Worm (Caenorhabditis elegans): ENCODE results near the gene cyk-1.
A peak's percentile ranks its signal among the peaks of the same experiment; 100 is the strongest.

The cyk-1 gene

DNA sequence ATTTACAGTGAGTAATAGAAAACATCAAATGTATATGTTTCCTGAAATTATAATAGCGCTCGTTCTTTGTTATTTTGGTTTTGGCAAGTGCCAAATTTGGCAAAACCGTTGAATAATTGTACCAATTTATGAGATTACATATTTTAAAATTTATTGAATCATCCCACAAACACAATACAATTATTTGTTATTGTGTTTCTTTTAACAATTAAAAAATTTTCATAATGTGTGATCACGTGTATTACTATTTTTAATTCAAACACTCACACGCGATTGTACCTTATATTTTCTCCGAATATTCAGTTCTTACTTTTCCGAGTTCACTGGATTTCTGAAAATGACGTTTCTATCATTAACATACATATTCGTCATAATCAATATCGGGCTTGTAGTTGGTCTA lies 27.2 kb upstream of the cyk-1 start, which contains the start of gene R01H2.2:
Gene R01H2.2, plus strand, starts transcription at position 301 of the 400 bp plus-strand sequence.
- TF ChIP-seq jun-1 (tag; optimal IDR thresholded peaks at IDR 0.05) (no peak), nhr-77 (tag; optimal IDR thresholded peaks at IDR 0.05) (no peak)

DNA sequence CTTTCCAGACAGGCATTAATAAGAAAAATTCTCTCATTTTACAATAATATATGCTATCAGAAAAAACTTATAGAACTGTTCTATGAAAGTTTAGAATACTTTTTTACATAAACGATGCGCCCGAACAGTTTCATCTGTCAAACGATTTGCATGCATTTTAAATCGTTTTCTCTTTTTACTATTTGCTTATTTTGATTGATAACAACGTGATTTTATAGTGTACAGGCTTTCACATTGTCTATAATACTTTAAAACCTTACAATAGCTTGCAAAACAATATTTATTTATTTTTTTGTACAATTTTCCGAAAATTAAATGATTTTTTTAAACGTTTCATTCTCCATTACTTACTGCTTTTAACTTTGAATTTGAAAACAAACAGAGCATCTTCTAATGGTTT lies 16.6 kb upstream of the cyk-1 start, which contains the start of gene R01H2.7:
Gene R01H2.7, minus strand, starts transcription at position 101 of the 400 bp plus-strand sequence.
- no peak for TF ChIP-seq Y116A8C.19 (tag; optimal IDR thresholded peaks at IDR 0.05; ENCODE audit: borderline replicate concordance)
- TF ChIP-seq grh-1 (GFP tag; IDR thresholded peaks at IDR 0.05) = no peak
- TF ChIP-seq aha-1 (tag; optimal IDR thresholded peaks at IDR 0.05) = no peak
- TF ChIP-seq lir-3 (tag; optimal IDR thresholded peaks at IDR 0.05; ENCODE audit: poor library complexity) = no peak
- no peak for TF ChIP-seq unc-86 (tag; optimal IDR thresholded peaks at IDR 0.05)
- TF ChIP-seq ceh-63 (GFP tag; optimal IDR thresholded peaks at IDR 0.05) = no peak
- TF ChIP-seq nhr-76 (tag; optimal IDR thresholded peaks at IDR 0.05) = no peak
- no peak for TF ChIP-seq hpl-2 (GFP tag; optimal IDR thresholded peaks at IDR 0.05)
- TF ChIP-seq dpl-1 (GFP tag; optimal IDR thresholded peaks at IDR 0.05) = no peak
- no peak for TF ChIP-seq fos-1 (tag; optimal IDR thresholded peaks at IDR 0.05)

DNA sequence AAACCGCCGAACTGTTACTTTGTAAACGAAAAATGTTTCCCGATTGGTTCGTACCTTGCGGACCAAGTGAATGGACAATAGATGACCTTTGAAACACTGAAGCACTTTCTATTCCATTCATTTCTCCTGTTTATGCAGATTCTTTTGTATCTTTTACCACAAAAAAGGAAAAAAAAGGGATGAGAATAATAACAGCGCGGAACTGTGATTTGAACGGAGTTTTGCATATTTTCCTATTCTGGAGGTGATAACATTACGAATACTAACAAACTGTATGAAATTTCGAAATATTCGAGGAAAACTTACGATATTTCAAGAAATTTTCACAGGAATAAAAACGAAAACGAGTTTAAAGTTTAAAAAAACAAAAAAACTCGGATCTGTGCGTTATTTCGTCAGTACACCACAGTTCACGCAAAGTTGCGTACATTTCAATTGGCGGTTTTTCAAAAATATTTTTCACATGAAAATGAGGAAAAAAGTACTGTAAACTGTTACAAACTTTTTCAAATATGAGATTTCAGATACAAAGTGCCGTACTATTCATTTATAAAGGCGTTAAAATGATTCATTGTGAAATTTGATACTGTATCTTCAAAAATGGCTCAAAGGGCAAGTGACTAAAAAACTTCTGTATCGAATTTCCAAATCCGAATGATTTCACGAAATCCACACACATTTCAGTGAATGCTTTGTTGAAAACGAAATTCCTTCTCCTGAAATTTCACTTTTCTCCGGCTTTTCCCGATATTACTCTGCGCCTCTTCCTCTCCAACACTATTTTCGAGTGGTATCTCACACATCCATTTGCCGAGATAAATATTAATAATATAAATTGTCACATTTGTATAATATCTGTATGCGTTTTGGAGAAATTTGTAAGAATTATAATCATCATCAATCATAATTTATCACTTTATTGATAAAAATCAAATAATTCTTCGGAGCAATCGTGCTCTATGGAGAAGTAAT lies 5.5 kb upstream of the cyk-1 start:
- no peak for TF ChIP-seq skn-1 (tag; optimal IDR thresholded peaks at IDR 0.05)
- TF ChIP-seq lsy-2 (tag; optimal IDR thresholded peaks at IDR 0.05) = no peak
- TF ChIP-seq lin-13 (GFP tag; optimal IDR thresholded peaks at IDR 0.05) = no peak
- TF ChIP-seq jun-1 (tag; optimal IDR thresholded peaks at IDR 0.05) = no peak
- TF ChIP-seq fos-1 (tag; optimal IDR thresholded peaks at IDR 0.05) = no peak
- TF ChIP-seq dpl-1 (GFP tag; optimal IDR thresholded peaks at IDR 0.05) = peak in 2 of 3 experiments; percentile 14 to 33
- no peak for TF ChIP-seq elt-2 (tag; optimal IDR thresholded peaks at IDR 0.05)
- TF ChIP-seq C16A3.4 (tag; optimal IDR thresholded peaks at IDR 0.05) = no peak
- no peak for TF ChIP-seq nhr-76 (tag; optimal IDR thresholded peaks at IDR 0.05)
- TF ChIP-seq ztf-11 (tag; optimal IDR thresholded peaks at IDR 0.05) = no peak
- TF ChIP-seq ceh-82 (tag; optimal IDR thresholded peaks at IDR 0.05) = no peak
- no peak for TF ChIP-seq lin-15B (tag; optimal IDR thresholded peaks at IDR 0.05)
- TF ChIP-seq fkh-10 (GFP tag; optimal IDR thresholded peaks at IDR 0.05) = no peak
- TF ChIP-seq efl-1 (optimal IDR thresholded peaks at IDR 0.05) = peak; percentile 19 to 92
- peak; percentile 59 to 91 for TF ChIP-seq efl-1 (GFP tag; optimal IDR thresholded peaks at IDR 0.05 in 1 of 2)
- no peak for TF ChIP-seq ama-1 (optimal IDR thresholded peaks at IDR 0.05)
- peak; percentile 45 for TF ChIP-seq blmp-1 (tag; optimal IDR thresholded peaks at IDR 0.05)
- no peak for TF ChIP-seq isw-1 (GFP tag; IDR thresholded peaks at IDR 0.05)
- TF ChIP-seq mdl-1 (tag; optimal IDR thresholded peaks at IDR 0.05) = no peak
- no peak for TF ChIP-seq mab-9 (GFP tag; IDR thresholded peaks at IDR 0.05)
- no peak for TF ChIP-seq zag-1 (tag; optimal IDR thresholded peaks at IDR 0.05)

DNA sequence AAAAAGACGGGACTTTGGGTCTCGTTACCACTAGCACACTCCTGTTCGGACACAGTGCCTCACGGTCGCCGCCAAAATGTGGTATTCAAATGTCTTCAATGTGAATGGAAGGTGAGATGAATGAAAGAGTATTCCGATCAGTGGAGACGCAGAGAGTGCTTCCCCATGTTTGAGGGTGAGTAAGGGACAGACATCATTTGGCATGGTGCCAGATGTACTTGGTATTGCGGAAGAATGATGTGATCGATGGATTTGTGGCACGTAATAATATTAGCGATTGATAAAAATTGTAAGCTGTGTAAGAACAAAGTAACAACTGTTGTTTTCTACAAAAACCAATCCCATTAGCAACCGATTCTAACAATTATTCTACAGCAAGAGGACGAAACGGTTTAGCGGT lies 3.1 kb upstream of the cyk-1 start:
- TF ChIP-seq alr-1 (tag; optimal IDR thresholded peaks at IDR 0.05; ENCODE audit: borderline replicate concordance) (no peak), mep-1 (tag; optimal IDR thresholded peaks at IDR 0.05) (peak; percentile 12), efl-1 (optimal IDR thresholded peaks at IDR 0.05) (no peak), efl-1 (GFP tag; optimal IDR thresholded peaks at IDR 0.05 in 1 of 2) (peak in 1 of 2 experiments; percentile 55), lin-14 (GFP tag; optimal IDR thresholded peaks at IDR 0.05) (peak; percentile 16), snu-23 (GFP tag; optimal IDR thresholded peaks at IDR 0.05) (peak; percentile 15), F16B12.6 (tag; optimal IDR thresholded peaks at IDR 0.05) (no peak), ces-1 (GFP tag; optimal IDR thresholded peaks at IDR 0.05) (no peak), blmp-1 (tag; optimal IDR thresholded peaks at IDR 0.05) (peak; percentile 26), lin-35 (GFP tag; optimal IDR thresholded peaks at IDR 0.05) (peak in 1 of 2 experiments; percentile 2), grh-1 (GFP tag; IDR thresholded peaks at IDR 0.05) (0 out of 2 replicates have a peak, but pooled peaks have one; percentile 13), ceh-90 (tag; optimal IDR thresholded peaks at IDR 0.05) (no peak), ztf-11 (tag; optimal IDR thresholded peaks at IDR 0.05) (no peak)
